Fruit fly (Drosophila melanogaster): ENCODE results near the gene Paip2.

DNA sequence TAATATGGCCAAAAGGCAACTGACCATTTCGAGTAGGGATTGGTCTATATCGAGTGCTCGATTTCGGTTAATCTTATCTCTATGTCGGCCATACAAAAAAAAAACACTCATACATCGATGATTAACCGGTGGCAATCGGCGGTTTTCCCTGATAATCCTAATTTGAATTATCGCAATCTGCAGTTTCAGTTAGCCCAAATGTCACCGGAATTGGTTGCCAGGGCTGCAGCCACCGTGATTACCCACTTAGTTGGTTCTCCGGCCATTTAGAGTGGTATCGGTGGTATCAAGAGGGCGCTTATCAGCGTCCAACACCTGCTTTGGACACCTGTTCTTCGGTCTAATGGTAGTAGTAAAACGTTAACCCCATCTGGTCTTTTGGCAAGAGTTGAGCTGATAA is 8.5 kb upstream of the Paip2 start:
- no peak for TF ChIP-seq CG7987 (GFP tag; optimal IDR thresholded peaks at IDR 0.05)
- TF ChIP-seq kay (GFP tag; optimal IDR thresholded peaks at IDR 0.05): no peak
- TF ChIP-seq gro (GFP tag; optimal IDR thresholded peaks at IDR 0.05): no peak
- no peak for TF ChIP-seq her (GFP tag; optimal IDR thresholded peaks at IDR 0.05)
- TF ChIP-seq cato (GFP tag; optimal IDR thresholded peaks at IDR 0.05; ENCODE audit: borderline replicate concordance): no peak
- TF ChIP-seq CG2199 (GFP tag; IDR thresholded peaks at IDR 0.05): no peak
- TF ChIP-seq CG9609 (GFP tag; optimal IDR thresholded peaks at IDR 0.05): no peak
- TF ChIP-seq Nf-YC (tag; optimal IDR thresholded peaks at IDR 0.05): no peak
- no peak for TF ChIP-seq twi (tag; optimal IDR thresholded peaks at IDR 0.05)
- TF ChIP-seq CG12236 (GFP tag; optimal IDR thresholded peaks at IDR 0.05): no peak
- TF ChIP-seq lilli (GFP tag; optimal IDR thresholded peaks at IDR 0.05): no peak
- TF ChIP-seq CG15601 (tag; optimal IDR thresholded peaks at IDR 0.05): no peak
- no peak for TF ChIP-seq CG13894 (tag; optimal IDR thresholded peaks at IDR 0.05)
- no peak for TF ChIP-seq CG2678 (tag; optimal IDR thresholded peaks at IDR 0.05)
